Fruit fly (Drosophila melanogaster): ENCODE results near the gene CG14298.

CG14298 gene

DNA sequence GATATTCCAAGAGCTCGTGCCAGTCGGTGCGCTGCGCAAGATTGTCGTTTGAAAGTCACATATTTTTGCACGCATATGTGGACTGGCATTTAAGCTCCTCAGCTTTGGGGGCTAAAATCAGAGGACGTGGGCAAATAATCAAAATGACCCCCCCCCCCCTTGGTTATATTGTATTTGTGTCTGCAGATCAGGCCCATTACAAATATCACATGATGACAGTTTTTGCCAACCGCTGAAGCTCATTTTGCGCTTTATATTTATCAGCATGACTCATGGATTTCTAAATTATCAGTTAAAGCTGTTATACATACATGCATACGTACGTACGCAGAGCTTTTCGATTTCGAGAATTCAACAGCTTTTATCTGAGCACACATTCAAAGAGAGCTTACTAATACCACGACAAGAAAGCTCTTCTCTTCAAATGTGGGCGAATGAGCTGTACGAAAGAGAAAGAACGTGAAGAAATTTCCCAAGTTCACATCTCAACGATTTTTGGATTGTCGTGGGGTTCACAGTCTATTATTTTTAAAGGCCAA, 41.5 kb downstream of the CG14298 start (continued):
- no peak for TF ChIP-seq CG18262 (tag; optimal IDR thresholded peaks at IDR 0.05)
- TF ChIP-seq Nf-YB (GFP tag; optimal IDR thresholded peaks at IDR 0.05): no peak
- TF ChIP-seq pros (GFP tag; optimal IDR thresholded peaks at IDR 0.05): no peak
- TF ChIP-seq CG11085 (GFP tag; IDR thresholded peaks at IDR 0.05): no peak
- TF ChIP-seq MBD-R2 (GFP tag; IDR thresholded peaks at IDR 0.05): no peak
- no peak for TF ChIP-seq CG31441 (GFP tag; IDR thresholded peaks at IDR 0.05)
- TF ChIP-seq sob (GFP tag; IDR thresholded peaks at IDR 0.05): no peak
- no peak for TF ChIP-seq dan (GFP tag; IDR thresholded peaks at IDR 0.05)
- no peak for TF ChIP-seq Rfx (GFP tag; IDR thresholded peaks at IDR 0.05)
- TF ChIP-seq slou (GFP tag; optimal IDR thresholded peaks at IDR 0.05): no peak
- TF ChIP-seq HLH4C (GFP tag; IDR thresholded peaks at IDR 0.05; ENCODE audit: partially characterized antibody): no peak
- no peak for TF ChIP-seq kni (GFP tag; optimal IDR thresholded peaks at IDR 0.05)
- TF ChIP-seq jumu (GFP tag; optimal IDR thresholded peaks at IDR 0.05): no peak
- TF ChIP-seq sima (GFP tag; optimal IDR thresholded peaks at IDR 0.05): no peak
- no peak for TF ChIP-seq CG34224 (GFP tag; IDR thresholded peaks at IDR 0.05; ENCODE audit: partially characterized antibody)
- TF ChIP-seq CG11398 (GFP tag; optimal IDR thresholded peaks at IDR 0.05): no peak
- TF ChIP-seq CG8765 (GFP tag; IDR thresholded peaks at IDR 0.05): no peak
- TF ChIP-seq CG13624 (GFP tag; optimal IDR thresholded peaks at IDR 0.05): peak; percentile 25
- TF ChIP-seq Fer1 (GFP tag; optimal IDR thresholded peaks at IDR 0.05): peak; percentile 35
- peak; percentile 45 for TF ChIP-seq CG2678 (tag; optimal IDR thresholded peaks at IDR 0.05)
- TF ChIP-seq Deaf1 (tag; optimal IDR thresholded peaks at IDR 0.05): peak; percentile 9
- no peak for TF ChIP-seq Ada2b (GFP tag; IDR thresholded peaks at IDR 0.05)
- TF ChIP-seq insv (GFP tag; optimal IDR thresholded peaks at IDR 0.05): no peak
- no peak for TF ChIP-seq hbn (GFP tag; IDR thresholded peaks at IDR 0.05; ENCODE audit: partially characterized antibody)
- TF ChIP-seq CG43689 (GFP tag; IDR thresholded peaks at IDR 0.05): no peak
- no peak for TF ChIP-seq CG1233 (GFP tag; optimal IDR thresholded peaks at IDR 0.05)
- TF ChIP-seq chm (GFP tag; IDR thresholded peaks at IDR 0.05): no peak
- no peak for TF ChIP-seq salm (tag; optimal IDR thresholded peaks at IDR 0.05)
- TF ChIP-seq gsb-n (tag; optimal IDR thresholded peaks at IDR 0.05): no peak
- TF ChIP-seq ssp (GFP tag; IDR thresholded peaks at IDR 0.05): no peak
- TF ChIP-seq CG9932 (GFP tag; IDR thresholded peaks at IDR 0.05): peak; percentile 27; the same call in 1 of the 2 replicates
- TF ChIP-seq bigmax (GFP tag; optimal IDR thresholded peaks at IDR 0.05): no peak
- TF ChIP-seq stc (GFP tag; IDR thresholded peaks at IDR 0.05): no peak; the same call in 1 of the 2 replicates
- TF ChIP-seq CoRest (tag; optimal IDR thresholded peaks at IDR 0.05): no peak
- TF ChIP-seq kay (GFP tag; optimal IDR thresholded peaks at IDR 0.05): peak; percentile 88
- TF ChIP-seq cato (GFP tag; optimal IDR thresholded peaks at IDR 0.05; ENCODE audit: borderline replicate concordance): no peak
- no peak for TF ChIP-seq CG14860 (GFP tag; IDR thresholded peaks at IDR 0.05; ENCODE audit: partially characterized antibody)
- TF ChIP-seq gsb (GFP tag; IDR thresholded peaks at IDR 0.05): no peak
- TF ChIP-seq Neu2 (GFP tag; optimal IDR thresholded peaks at IDR 0.05; ENCODE audit: borderline replicate concordance): no peak
- peak; percentile 77 for TF ChIP-seq lab (GFP tag; optimal IDR thresholded peaks at IDR 0.05)
- no peak for TF ChIP-seq prd (optimal IDR thresholded peaks at IDR 0.05)
- TF ChIP-seq prd (GFP tag; IDR thresholded peaks at IDR 0.05): no peak
- no peak for TF ChIP-seq dmrt99B (tag; optimal IDR thresholded peaks at IDR 0.05)
- TF ChIP-seq Jarid2 (GFP tag; optimal IDR thresholded peaks at IDR 0.05): no peak
- TF ChIP-seq bowl (GFP tag; IDR thresholded peaks at IDR 0.05): no peak
- TF ChIP-seq lbe (GFP tag; optimal IDR thresholded peaks at IDR 0.05): peak; percentile 73
- no peak for TF ChIP-seq CG6791 (GFP tag; IDR thresholded peaks at IDR 0.05; ENCODE audit: partially characterized antibody)
- peak; percentile 60 for TF ChIP-seq CG18599 (GFP tag; optimal IDR thresholded peaks at IDR 0.05)
- peak; percentile 9 for TF ChIP-seq nau (GFP tag; optimal IDR thresholded peaks at IDR 0.05)
- no peak for TF ChIP-seq klu (GFP tag; IDR thresholded peaks at IDR 0.05)
- TF ChIP-seq p53 (GFP tag; optimal IDR thresholded peaks at IDR 0.05): no peak
